Fruit fly (Drosophila melanogaster) whole organism, adult: ENCODE results near the gene Dyro.

Experiments
- CG11617 ChIP-seq: fragments of 200-800 bp; sonication (Bioruptor generic); optimal IDR thresholded peaks from 2 replicates; lab custom pipeline; 2017; ENCODE audit warnings: mild to moderate bottlenecking, missing biosample characterization, missing genetic modification reagents, missing genetic modification characterization
- CG12768 ChIP-seq: fragments of 200-800 bp; sonication (Bioruptor generic); optimal IDR thresholded peaks from 2 replicates; lab custom pipeline; 2017; ENCODE audit warnings: missing biosample characterization, missing genetic modification characterization, mild to moderate bottlenecking, moderate library complexity, missing genetic modification reagents
- CG14711 ChIP-seq: fragments of 200-800 bp; sonication (Bioruptor generic); optimal IDR thresholded peaks from 2 replicates; lab custom pipeline; 2018; ENCODE audit warnings: missing biosample characterization, mild to moderate bottlenecking, missing genetic modification characterization, moderate library complexity
- CG1620 ChIP-seq: fragments of 200-800 bp; sonication (Bioruptor generic); optimal IDR thresholded peaks from 2 replicates; lab custom pipeline; 2016; ENCODE audit warnings: missing biosample characterization, missing genetic modification characterization
- CG33017 ChIP-seq: fragments of 200-800 bp; sonication (Bioruptor generic); optimal IDR thresholded peaks from 2 replicates; lab custom pipeline; 2018; ENCODE audit warnings: missing biosample characterization, mild to moderate bottlenecking, missing genetic modification characterization, moderate library complexity
- CG5204 ChIP-seq: fragments of 200-800 bp; sonication (Bioruptor generic); optimal IDR thresholded peaks from 2 replicates; lab custom pipeline; 2016; ENCODE audit warnings: missing biosample characterization, missing genetic modification characterization
- CG7045 ChIP-seq: fragments of 200-800 bp; sonication (Bioruptor generic); optimal IDR thresholded peaks from 2 replicates; lab custom pipeline; 2017; ENCODE audit warnings: missing biosample characterization, mild to moderate bottlenecking, missing genetic modification characterization
- CG7101 ChIP-seq: fragments of 200-800 bp; sonication (Bioruptor generic); optimal IDR thresholded peaks from 2 replicates; lab custom pipeline; 2018; ENCODE audit warnings: missing biosample characterization, mild to moderate bottlenecking, missing genetic modification characterization, moderate library complexity
- Clk ChIP-seq: fragments of 200-800 bp; sonication (Bioruptor generic); optimal IDR thresholded peaks from 2 replicates; lab custom pipeline; 2017; ENCODE audit warnings: missing biosample characterization, missing genetic modification characterization
- Crg-1 ChIP-seq: fragments of 200-800 bp; sonication (Bioruptor generic); optimal IDR thresholded peaks from 2 replicates; lab custom pipeline; 2016; ENCODE audit warnings: missing biosample characterization, missing genetic modification characterization
- Hr96 ChIP-seq: fragments of 200-800 bp; sonication (Bioruptor generic); optimal IDR thresholded peaks from 2 replicates; lab custom pipeline; 2016; ENCODE audit warnings: missing biosample characterization, missing genetic modification characterization
- Mnt ChIP-seq: fragments of 200-800 bp; sonication (Bioruptor generic); optimal IDR thresholded peaks from 2 replicates; lab custom pipeline; 2016; ENCODE audit warnings: missing biosample characterization, mild to moderate bottlenecking, missing genetic modification characterization
- bab1 ChIP-seq: fragments of 200-800 bp; sonication (Bioruptor generic); optimal IDR thresholded peaks from 3 replicates; lab custom pipeline; 2019; ENCODE audit warnings: missing biosample characterization, mild to moderate bottlenecking, missing genetic modification characterization, moderate library complexity
- cic ChIP-seq: fragments of 200-800 bp; sonication (Bioruptor generic); optimal IDR thresholded peaks from 2 replicates; lab custom pipeline; 2017; ENCODE audit warnings: missing biosample characterization, mild to moderate bottlenecking, missing genetic modification characterization, moderate library complexity
- cnc ChIP-seq, 2 experiments: fragments of >200 bp; optimal IDR thresholded peaks; 2 replicates each; lab custom pipeline; 2017
- kay ChIP-seq: fragments of 200-800 bp; sonication (Bioruptor generic); peaks from one replicate; lab custom pipeline; 2016; ENCODE audit warnings: missing biosample characterization, missing genetic modification characterization, borderline replicate concordance
- ovo ChIP-seq: fragments of 200-800 bp; sonication (Bioruptor generic); optimal IDR thresholded peaks from 2 replicates; lab custom pipeline; 2016; ENCODE audit warnings: missing biosample characterization, missing genetic modification characterization
- pad ChIP-seq: fragments of 200-800 bp; sonication (Bioruptor generic); optimal IDR thresholded peaks from 3 replicates; lab custom pipeline; 2017; ENCODE audit warnings: missing biosample characterization, missing genetic modification characterization, mild to moderate bottlenecking, moderate library complexity, missing genetic modification reagents
- tj ChIP-seq: fragments of 200-800 bp; sonication (Bioruptor generic); optimal IDR thresholded peaks from 3 replicates; lab custom pipeline; 2017; ENCODE audit warnings: missing biosample characterization, mild to moderate bottlenecking, missing genetic modification characterization, moderate library complexity
- toe ChIP-seq: fragments of 200-800 bp; sonication (Bioruptor generic); optimal IDR thresholded peaks from 2 replicates; lab custom pipeline; 2016; ENCODE audit warnings: missing biosample characterization, missing genetic modification characterization

Dyro gene

dm6 chr3L:11317464-11317863 is 21.7 kb upstream of the Dyro start:
- no peak for TF ChIP-seq ovo (GFP tag; lab: Kevin White, UChicago)
- TF ChIP-seq Clk, result no peak
- no peak for TF ChIP-seq CG7045 (GFP tag; lab: Kevin White, UChicago)
- TF ChIP-seq kay (GFP tag; lab: Kevin White, UChicago), result peak; percentile 66
- TF ChIP-seq Crg-1 (GFP tag; lab: Kevin White, UChicago), result no peak

dm6 chr3L:11314900-11315575 is 19.3 kb upstream of the Dyro start:
- TF ChIP-seq Clk (no peak), CG14711 (tag; lab: Kevin White, UChicago) (no peak), Mnt (no peak), cnc (optimal IDR thresholded peaks at IDR 0.05; lab: Kevin White, UChicago) (no peak), CG11617 (GFP tag; lab: Kevin White, UChicago) (no peak), bab1 (GFP tag; lab: Kevin White, UChicago) (no peak), CG7045 (GFP tag; lab: Kevin White, UChicago) (no peak), pad (GFP tag; lab: Kevin White, UChicago) (no peak), kay (GFP tag; lab: Kevin White, UChicago) (no peak), Crg-1 (GFP tag; lab: Kevin White, UChicago) (no peak), CG5204 (no peak), tj (GFP tag; lab: Kevin White, UChicago) (no peak), CG1620 (no peak), Hr96 (GFP tag; lab: Kevin White, UChicago) (no peak), CG12768 (no peak), toe (GFP tag; lab: Kevin White, UChicago) (no peak), cic (GFP tag; lab: Kevin White, UChicago) (no peak), CG7101 (tag; lab: Kevin White, UChicago) (no peak), CG33017 (tag; lab: Kevin White, UChicago) (no peak)

- TF ChIP-seq CG7101 (tag; lab: Kevin White, UChicago) (no peak), kay (GFP tag; lab: Kevin White, UChicago) (no peak), CG12768 (no peak), pad (GFP tag; lab: Kevin White, UChicago) (no peak), ovo (GFP tag; lab: Kevin White, UChicago) (no peak), CG14711 (tag; lab: Kevin White, UChicago) (no peak), Hr96 (GFP tag; lab: Kevin White, UChicago) (no peak), CG7045 (GFP tag; lab: Kevin White, UChicago) (no peak), Crg-1 (GFP tag; lab: Kevin White, UChicago) (no peak), CG1620 (no peak), Mnt (no peak), cnc (optimal IDR thresholded peaks at IDR 0.05; lab: Kevin White, UChicago) (no peak)
These were observed 17.0 kb upstream of the Dyro start for dm6 chr3L:11312698-11313097.

dm6 chr3L:11311447-11311846 is 15.7 kb upstream of the Dyro start, which contains the start of gene CG7573:
TSS of gene CG7573 (plus strand) at chr3L:11311747.
- no peak for TF ChIP-seq CG11617 (GFP tag; lab: Kevin White, UChicago)
- TF ChIP-seq CG14711 (tag; lab: Kevin White, UChicago), result no peak
- no peak for TF ChIP-seq pad (GFP tag; lab: Kevin White, UChicago)
- TF ChIP-seq Hr96 (GFP tag; lab: Kevin White, UChicago), result no peak
- TF ChIP-seq Crg-1 (GFP tag; lab: Kevin White, UChicago), result no peak
- TF ChIP-seq CG1620, result no peak

- TF ChIP-seq bab1 (GFP tag; lab: Kevin White, UChicago), result no peak
These were observed 15.0 kb upstream of the Dyro start for dm6 chr3L:11310728-11311127.

- TF ChIP-seq Clk, result no peak
- no peak for TF ChIP-seq CG11617 (GFP tag; lab: Kevin White, UChicago)
- no peak for TF ChIP-seq tj (GFP tag; lab: Kevin White, UChicago)
- TF ChIP-seq CG5204, result no peak
- TF ChIP-seq CG1620, result no peak
- TF ChIP-seq CG33017 (tag; lab: Kevin White, UChicago), result no peak
- no peak for TF ChIP-seq toe (GFP tag; lab: Kevin White, UChicago)
These were observed 14.2 kb upstream of the Dyro start for dm6 chr3L:11309743-11310518.

- TF ChIP-seq Clk, result no peak
- TF ChIP-seq CG14711 (tag; lab: Kevin White, UChicago), result no peak
- no peak for TF ChIP-seq CG1620
- TF ChIP-seq kay (GFP tag; lab: Kevin White, UChicago), result no peak
- no peak for TF ChIP-seq CG7045 (GFP tag; lab: Kevin White, UChicago)
- TF ChIP-seq Hr96 (GFP tag; lab: Kevin White, UChicago), result no peak
- TF ChIP-seq bab1 (GFP tag; lab: Kevin White, UChicago), result no peak
- no peak for TF ChIP-seq tj (GFP tag; lab: Kevin White, UChicago)
- TF ChIP-seq toe (GFP tag; lab: Kevin White, UChicago), result no peak
These were observed 12.8 kb upstream of the Dyro start for dm6 chr3L:11308498-11308897.
